Worm (Caenorhabditis elegans): Measurements from ENCODE around the gene ZC196.9.

DNA sequence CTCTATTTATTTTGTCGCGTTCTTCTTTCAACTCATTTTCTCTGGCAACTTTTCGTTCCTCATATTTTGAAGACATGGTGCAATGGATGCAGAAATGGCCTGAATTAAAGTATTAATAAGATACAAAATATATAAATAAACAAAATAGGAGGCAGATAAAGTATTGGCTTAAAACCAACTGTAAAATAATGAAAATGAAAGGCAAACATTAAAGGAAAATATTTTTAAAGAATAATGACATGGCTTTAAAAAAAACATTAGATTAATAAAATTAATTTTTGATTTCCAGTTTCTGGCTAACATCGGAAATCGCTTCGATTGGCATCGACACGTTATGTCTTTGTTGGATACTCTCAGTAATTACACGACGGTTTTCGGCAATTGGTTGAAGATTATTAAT is 33.4 kb upstream of the ZC196.9 start, which contains the start of gene ddn-1:
- TF ChIP-seq ztf-4 (tag; optimal IDR thresholded peaks at IDR 0.05) = no peak
- TF ChIP-seq elt-3 (tag; optimal IDR thresholded peaks at IDR 0.05) = no peak
- TF ChIP-seq dpl-1 (GFP tag; optimal IDR thresholded peaks at IDR 0.05) = no peak
- TF ChIP-seq unc-86 (tag; optimal IDR thresholded peaks at IDR 0.05) = no peak
- TF ChIP-seq lsy-2 (tag; optimal IDR thresholded peaks at IDR 0.05) = no peak
- TF ChIP-seq sptf-1 (tag; optimal IDR thresholded peaks at IDR 0.05) = no peak
- TF ChIP-seq unc-130 (tag; optimal IDR thresholded peaks at IDR 0.05) = no peak
- no peak for TF ChIP-seq fkh-4 (tag; optimal IDR thresholded peaks at IDR 0.05; ENCODE audit: borderline replicate concordance)
- no peak for TF ChIP-seq C34B4.2 (tag; optimal IDR thresholded peaks at IDR 0.05)
- TF ChIP-seq blmp-1 (tag; optimal IDR thresholded peaks at IDR 0.05) = no peak
- no peak for TF ChIP-seq pqm-1 (tag; optimal IDR thresholded peaks at IDR 0.05)
- TF ChIP-seq ets-5 (GFP tag; IDR thresholded peaks at IDR 0.05) = no peak

Measured in whole organism, L1 larva.